Worm (Caenorhabditis elegans): ENCODE measurements around the gene F36H5.17.

- TF ChIP-seq lsy-2 (tag; optimal IDR thresholded peaks at IDR 0.05): no peak
- no peak for TF ChIP-seq elt-1 (tag; optimal IDR thresholded peaks at IDR 0.05)
- no peak for TF ChIP-seq ZK546.5 (tag; optimal IDR thresholded peaks at IDR 0.05)
- TF ChIP-seq skn-1 (tag; optimal IDR thresholded peaks at IDR 0.05): no peak
- no peak for TF ChIP-seq mab-5 (tag; optimal IDR thresholded peaks at IDR 0.05)
- no peak for TF ChIP-seq zag-1 (tag; optimal IDR thresholded peaks at IDR 0.05)
- TF ChIP-seq unc-39 (tag; optimal IDR thresholded peaks at IDR 0.05): no peak
- no peak for TF ChIP-seq dmd-4 (tag; optimal IDR thresholded peaks at IDR 0.05)
These were observed 13.4 kb downstream of the F36H5.17 start, which contains the start of gene F36H5.12 for ce11 chrII:1742535-1742934.
